Worm (Caenorhabditis elegans): Measurements from ENCODE around the gene F58A3.4.

The F58A3.4 gene

ce11 chrX:10963453-10964046, 46.9 kb downstream of the F58A3.4 start, which contains the start of gene nas-10 (continued):
- TF ChIP-seq zip-2 (tag; optimal IDR thresholded peaks at IDR 0.05) (peak; percentile 40), F37D6.2 (tag; optimal IDR thresholded peaks at IDR 0.05) (peak; percentile 62), Y48G9A.11 (GFP tag; IDR thresholded peaks at IDR 0.05) (peak; percentile 69; the same call in 1 of the 2 replicates), nhr-111 (GFP tag; optimal IDR thresholded peaks at IDR 0.05) (peak; percentile 79), D1046.2 (GFP tag; IDR thresholded peaks at IDR 0.05) (no peak), rbr-2 (tag; optimal IDR thresholded peaks at IDR 0.05) (peak; percentile 58)

DNA sequence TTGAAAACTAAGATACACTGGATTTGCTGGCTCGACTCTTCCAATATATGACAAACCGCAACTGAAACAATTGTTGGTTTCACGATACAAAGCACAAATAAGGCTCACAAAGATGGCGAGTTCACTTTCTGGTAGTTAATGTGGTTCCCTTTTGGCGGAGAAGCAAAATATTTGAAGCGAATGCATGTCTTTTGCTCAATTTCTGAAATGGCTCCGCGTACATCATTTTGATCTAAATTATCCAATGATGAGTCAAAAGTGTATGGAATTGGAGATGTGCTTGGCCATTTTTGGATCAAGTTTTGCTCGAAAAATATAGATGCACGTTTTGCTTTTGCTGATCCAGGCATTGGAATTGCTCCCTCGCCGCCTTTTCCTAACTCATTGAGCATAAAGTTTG, 48.7 kb downstream of the F58A3.4 start:
- TF ChIP-seq unc-62 (GFP tag; optimal IDR thresholded peaks at IDR 0.05 in 1 of 2) (peak in 1 of 2 experiments; percentile 95), unc-62 (tag; optimal IDR thresholded peaks at IDR 0.05) (no peak), nhr-11 (tag; optimal IDR thresholded peaks at IDR 0.05) (no peak), lin-1 (GFP tag; IDR thresholded peaks at IDR 0.05) (no peak), mxl-2 (GFP tag; conservative IDR thresholded peaks at IDR 0.05) (no peak), dmd-8 (GFP tag; IDR thresholded peaks at IDR 0.05) (no peak), unc-39 (tag; optimal IDR thresholded peaks at IDR 0.05) (no peak)

Data from whole organism, L4 larva.